Fruit fly (Drosophila melanogaster): ENCODE results near the gene spi.

The spi gene

DNA sequence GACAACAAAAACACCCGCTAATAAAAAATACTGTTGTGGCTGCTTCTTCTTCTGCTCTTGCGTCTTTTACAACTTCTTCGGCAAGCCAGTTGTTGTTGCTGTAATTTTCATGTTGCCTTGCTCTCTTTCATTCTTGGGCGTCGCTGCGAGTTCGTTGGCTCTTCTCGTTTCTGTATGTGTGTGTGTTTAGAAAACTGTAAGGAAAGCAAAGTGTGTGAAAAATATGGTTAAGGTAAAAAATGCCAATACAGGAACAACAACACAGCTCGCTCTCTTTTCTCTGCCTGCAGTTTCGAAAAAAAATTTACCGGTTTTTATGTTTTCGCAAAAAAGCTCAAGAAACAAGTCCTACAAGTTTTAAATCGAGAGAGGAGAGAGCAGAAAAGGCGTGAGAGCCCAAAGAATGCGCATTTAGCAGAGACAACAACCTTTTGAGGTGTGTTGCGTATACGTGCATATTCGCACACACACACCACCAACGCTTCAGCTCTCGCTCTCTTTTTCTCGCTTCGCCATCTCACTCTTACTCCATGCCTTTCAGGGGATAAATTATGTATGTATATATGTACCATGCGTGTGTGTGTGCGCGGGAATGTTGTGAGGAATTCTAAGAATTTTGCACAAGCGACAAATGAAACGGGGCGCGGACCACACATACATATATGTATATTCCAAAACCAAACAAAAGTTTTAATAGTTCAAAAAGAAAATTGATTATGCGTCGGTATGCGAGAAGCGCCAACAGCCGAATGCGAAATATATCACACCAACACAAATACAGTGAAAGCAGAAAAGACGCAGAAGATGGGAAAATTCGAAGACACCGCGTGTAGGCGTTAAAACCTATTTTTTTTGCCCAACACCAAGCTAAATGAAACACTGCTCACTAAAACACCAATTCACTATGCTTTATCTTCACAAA lies 5.3 kb downstream of the spi start (continued):
- TF ChIP-seq HmgD (GFP tag; optimal IDR thresholded peaks at IDR 0.05) (peak; percentile 16), yki (optimal IDR thresholded peaks at IDR 0.05) (peak; percentile 46), pita (GFP tag; optimal IDR thresholded peaks at IDR 0.05) (peak; percentile 46), nmo (GFP tag; optimal IDR thresholded peaks at IDR 0.05) (peak; percentile 46), unc-4 (GFP tag; IDR thresholded peaks at IDR 0.05; ENCODE audit: partially characterized antibody) (peak; percentile 31; the same call in 1 of the 2 replicates), CG1603 (tag; optimal IDR thresholded peaks at IDR 0.05) (peak; percentile 9), crol (GFP tag; IDR thresholded peaks at IDR 0.05) (peak; percentile 33; the same call in 1 of the 2 replicates), CG17829 (tag; optimal IDR thresholded peaks at IDR 0.05) (peak; percentile 39), bbx (GFP tag; IDR thresholded peaks at IDR 0.05; ENCODE audit: partially characterized antibody) (peak; percentile 36), Ptx1 (GFP tag; IDR thresholded peaks at IDR 0.05) (no peak), CG1529 (GFP tag; optimal IDR thresholded peaks at IDR 0.05) (no peak), kni (GFP tag; optimal IDR thresholded peaks at IDR 0.05) (peak; percentile 90), ATbp (GFP tag; optimal IDR thresholded peaks at IDR 0.05) (no peak), CG15479 (GFP tag; optimal IDR thresholded peaks at IDR 0.05) (peak; percentile 94), ewg (GFP tag; optimal IDR thresholded peaks at IDR 0.05) (peak; percentile 74), HmgZ (tag; optimal IDR thresholded peaks at IDR 0.05) (peak; percentile 40), lola (GFP tag; optimal IDR thresholded peaks at IDR 0.05) (peak in 1 of 3 experiments; percentile 66), Stat92E (GFP tag; optimal IDR thresholded peaks at IDR 0.05) (peak in 1 of 3 experiments; percentile 87), CG15514 (GFP tag; optimal IDR thresholded peaks at IDR 0.05) (no peak), CG3163 (GFP tag; optimal IDR thresholded peaks at IDR 0.05) (peak; percentile 45), cg (GFP tag; optimal IDR thresholded peaks at IDR 0.05) (peak; percentile 98), Rfx (GFP tag; IDR thresholded peaks at IDR 0.05) (no peak), scrt (GFP tag; optimal IDR thresholded peaks at IDR 0.05) (peak; percentile 40), lbe (GFP tag; optimal IDR thresholded peaks at IDR 0.05) (peak; percentile 22), Ssrp (tag; optimal IDR thresholded peaks at IDR 0.05) (peak; percentile 0), BtbVII (GFP tag; optimal IDR thresholded peaks at IDR 0.05) (peak; percentile 0), amos (GFP tag; IDR thresholded peaks at IDR 0.05; ENCODE audit: partially characterized antibody) (0 out of 2 replicates have a peak, but pooled peaks have one; percentile 11), pfk (GFP tag; optimal IDR thresholded peaks at IDR 0.05) (peak; percentile 63), cad (GFP tag; optimal IDR thresholded peaks at IDR 0.05) (peak; percentile 48), ci (GFP tag; IDR thresholded peaks at IDR 0.05) (peak; percentile 32; the same call in 1 of the 3 replicates), rib (GFP tag; IDR thresholded peaks at IDR 0.05) (peak; percentile 97), CG10321 (GFP tag; IDR thresholded peaks at IDR 0.05) (peak; percentile 27; the same call in 1 of the 2 replicates), NfI (GFP tag; optimal IDR thresholded peaks at IDR 0.05) (no peak), CG8478 (optimal IDR thresholded peaks at IDR 0.05) (peak; percentile 94)

DNA sequence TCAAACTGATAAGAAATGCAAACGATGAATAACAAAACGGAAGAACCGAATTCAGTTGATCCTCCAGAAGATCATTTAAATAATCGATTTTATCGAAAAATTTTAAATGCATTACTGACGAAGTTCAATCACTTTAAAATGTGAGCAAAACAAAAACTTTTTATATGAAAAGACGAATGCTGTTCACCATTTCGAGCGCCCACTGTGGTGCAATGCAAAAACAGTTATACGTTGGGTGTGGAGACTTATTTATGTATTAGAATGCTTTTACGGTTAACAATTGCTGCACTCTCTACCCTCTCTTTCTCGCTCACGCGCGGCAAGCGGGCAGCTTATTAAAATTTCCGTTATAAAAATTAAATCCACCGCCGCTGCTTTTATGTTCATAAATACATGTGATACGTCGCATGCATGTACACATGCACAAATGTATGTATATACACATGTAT lies 6.3 kb downstream of the spi start:
- TF ChIP-seq her (GFP tag; optimal IDR thresholded peaks at IDR 0.05) (no peak), Oli (tag; optimal IDR thresholded peaks at IDR 0.05) (peak; percentile 9), CG1233 (GFP tag; optimal IDR thresholded peaks at IDR 0.05) (no peak), D (optimal IDR thresholded peaks at IDR 0.05) (no peak), D (GFP tag; optimal IDR thresholded peaks at IDR 0.05) (peak; percentile 7), kah (GFP tag; optimal IDR thresholded peaks at IDR 0.05) (no peak), oc (tag; optimal IDR thresholded peaks at IDR 0.05) (peak; percentile 47), Vsx1 (GFP tag; optimal IDR thresholded peaks at IDR 0.05) (peak; percentile 37), BtbVII (GFP tag; optimal IDR thresholded peaks at IDR 0.05) (no peak), CG17359 (tag; optimal IDR thresholded peaks at IDR 0.05) (peak; percentile 22), sens (GFP tag) (peak; percentile 46), Med (GFP tag) (peak; percentile 81), grau (tag; optimal IDR thresholded peaks at IDR 0.05) (peak; percentile 74), Meics (GFP tag; optimal IDR thresholded peaks at IDR 0.05) (no peak), CG11247 (GFP tag; IDR thresholded peaks at IDR 0.05) (no peak), CG18262 (tag; optimal IDR thresholded peaks at IDR 0.05) (no peak)
